Fruit fly (Drosophila melanogaster): ENCODE results near the gene ssx.

ssx gene

dm6 chrX:1337998-1338397 lies 32.4 kb upstream of the ssx start (continued):
- peak; percentile 15 for TF ChIP-seq oc (tag; optimal IDR thresholded peaks at IDR 0.05)

- TF ChIP-seq CG17385 (GFP tag; optimal IDR thresholded peaks at IDR 0.05) = peak; percentile 82
- TF ChIP-seq Asciz (GFP tag; optimal IDR thresholded peaks at IDR 0.05) = no peak
- TF ChIP-seq gsb (GFP tag; IDR thresholded peaks at IDR 0.05) = no peak
- TF ChIP-seq sens (GFP tag) = peak; percentile 57
- no peak for TF ChIP-seq ab (GFP tag; optimal IDR thresholded peaks at IDR 0.05)
- peak; percentile 41 for TF ChIP-seq Myb (GFP tag; optimal IDR thresholded peaks at IDR 0.05)
- no peak for TF ChIP-seq CG7987 (GFP tag; optimal IDR thresholded peaks at IDR 0.05)
- TF ChIP-seq grau (tag; optimal IDR thresholded peaks at IDR 0.05) = peak; percentile 59
- TF ChIP-seq CG1603 (tag; optimal IDR thresholded peaks at IDR 0.05) = no peak
- TF ChIP-seq bab2 (GFP tag; optimal IDR thresholded peaks at IDR 0.05) = no peak
- TF ChIP-seq hbn (GFP tag; IDR thresholded peaks at IDR 0.05; ENCODE audit: partially characterized antibody) = no peak
Observed at dm6 chrX:1341528-1341927, 28.9 kb upstream of the ssx start, which contains the start of gene CG11409. CG11409 (minus strand) TSS chrX:1341587.

- TF ChIP-seq CG18476 (GFP tag; optimal IDR thresholded peaks at IDR 0.05) = no peak
- peak; percentile 44 for TF ChIP-seq Nf-YC (tag; optimal IDR thresholded peaks at IDR 0.05)
- TF ChIP-seq D (optimal IDR thresholded peaks at IDR 0.05) = no peak
- no peak for TF ChIP-seq D (GFP tag; optimal IDR thresholded peaks at IDR 0.05)
- TF ChIP-seq CG4617 (GFP tag; optimal IDR thresholded peaks at IDR 0.05; ENCODE audit: borderline replicate concordance) = peak; percentile 71
- no peak for TF ChIP-seq br (optimal IDR thresholded peaks at IDR 0.05)
- no peak for TF ChIP-seq fru (optimal IDR thresholded peaks at IDR 0.05)
- no peak for TF ChIP-seq CG30431 (GFP tag; optimal IDR thresholded peaks at IDR 0.05)
- no peak for TF ChIP-seq sim (GFP tag; IDR thresholded peaks at IDR 0.05)
- TF ChIP-seq CG12155 (GFP tag; optimal IDR thresholded peaks at IDR 0.05) = no peak
- no peak for TF ChIP-seq crol (GFP tag; IDR thresholded peaks at IDR 0.05)
- no peak for TF ChIP-seq eve (GFP tag; optimal IDR thresholded peaks at IDR 0.05)
- peak; percentile 47 for TF ChIP-seq grau (tag; optimal IDR thresholded peaks at IDR 0.05)
- no peak for TF ChIP-seq Mes4 (GFP tag; optimal IDR thresholded peaks at IDR 0.05)
- no peak for TF ChIP-seq Gsc (GFP tag; IDR thresholded peaks at IDR 0.05)
- no peak for TF ChIP-seq CG14050 (GFP tag; IDR thresholded peaks at IDR 0.05)
- no peak for TF ChIP-seq CG11456 (GFP tag; IDR thresholded peaks at IDR 0.05)
- TF ChIP-seq CG13296 (GFP tag; optimal IDR thresholded peaks at IDR 0.05) = peak; percentile 27
- no peak for TF ChIP-seq pfk (GFP tag; optimal IDR thresholded peaks at IDR 0.05)
- no peak for TF ChIP-seq az2 (GFP tag; optimal IDR thresholded peaks at IDR 0.05)
- no peak for TF ChIP-seq Spps (tag; optimal IDR thresholded peaks at IDR 0.05)
- TF ChIP-seq p53 (GFP tag; optimal IDR thresholded peaks at IDR 0.05) = no peak
- no peak for TF ChIP-seq CG1024 (GFP tag; IDR thresholded peaks at IDR 0.05)
- TF ChIP-seq CG12299 (tag; optimal IDR thresholded peaks at IDR 0.05) = no peak
- no peak for TF ChIP-seq CG32532 (GFP tag; IDR thresholded peaks at IDR 0.05)
- no peak for TF ChIP-seq CG8089 (GFP tag; optimal IDR thresholded peaks at IDR 0.05)
- no peak for TF ChIP-seq odd (GFP tag; optimal IDR thresholded peaks at IDR 0.05)
- no peak for TF ChIP-seq Myb (GFP tag; optimal IDR thresholded peaks at IDR 0.05)
- TF ChIP-seq Xrp1 (GFP tag; IDR thresholded peaks at IDR 0.05) = no peak
- TF ChIP-seq pzg (GFP tag; optimal IDR thresholded peaks at IDR 0.05) = peak; percentile 67
- TF ChIP-seq corto (GFP tag; optimal IDR thresholded peaks at IDR 0.05) = no peak
- no peak for TF ChIP-seq Xbp1 (GFP tag; optimal IDR thresholded peaks at IDR 0.05)
- no peak for TF ChIP-seq HLHmδ (GFP tag; optimal IDR thresholded peaks at IDR 0.05)
- TF ChIP-seq CG9437 (GFP tag; optimal IDR thresholded peaks at IDR 0.05) = peak; percentile 17
- no peak for TF ChIP-seq CG9876 (GFP tag; optimal IDR thresholded peaks at IDR 0.05)
- TF ChIP-seq Rfx (GFP tag; IDR thresholded peaks at IDR 0.05) = no peak
- TF ChIP-seq gem (tag; optimal IDR thresholded peaks at IDR 0.05) = no peak
- peak; percentile 75 for TF ChIP-seq CG15514 (GFP tag; optimal IDR thresholded peaks at IDR 0.05)
- no peak for TF ChIP-seq Bteb2 (GFP tag; optimal IDR thresholded peaks at IDR 0.05)
- no peak for TF ChIP-seq CG14014 (GFP tag; IDR thresholded peaks at IDR 0.05)
Observed at dm6 chrX:1341944-1342392, 28.4 kb upstream of the ssx start, which contains the start of gene Naa30A. Naa30A (plus strand) TSS chrX:1342106.

Data from whole organism, embryonic.